Fruit fly (Drosophila melanogaster): ENCODE results near the gene CG8086.

The CG8086 gene

DNA sequence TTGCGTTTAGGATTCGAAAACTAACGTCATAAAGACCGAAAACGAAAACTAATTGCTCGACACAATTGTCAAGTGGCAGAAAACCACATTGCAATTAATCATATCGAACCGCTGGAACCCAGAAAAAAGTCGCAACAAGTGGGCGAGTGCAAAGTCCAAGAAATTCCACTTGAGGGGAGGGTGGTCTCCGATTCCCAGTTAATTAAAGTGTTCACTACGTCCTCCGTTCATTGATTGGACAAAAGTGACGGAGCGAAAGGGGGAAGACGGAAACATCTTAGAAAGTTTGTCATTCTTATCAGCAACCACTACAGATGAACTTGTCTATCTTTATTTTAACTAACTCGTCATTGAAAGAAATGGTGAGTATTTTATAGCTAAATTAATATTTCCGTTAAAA lies 54.7 kb downstream of the CG8086 start:
- TF ChIP-seq Ada2b (GFP tag; IDR thresholded peaks at IDR 0.05) = no peak
- peak; percentile 69 for TF ChIP-seq nom (GFP tag; optimal IDR thresholded peaks at IDR 0.05)

- TF ChIP-seq phol (tag; optimal IDR thresholded peaks at IDR 0.05) (peak; percentile 20), YL-1 (GFP tag; optimal IDR thresholded peaks at IDR 0.05) (peak; percentile 29), NC2β (GFP tag; optimal IDR thresholded peaks at IDR 0.05) (peak; percentile 5), ci (GFP tag; IDR thresholded peaks at IDR 0.05) (0 out of 3 replicates have a peak, but pooled peaks have one; percentile 17), luna (GFP tag; optimal IDR thresholded peaks at IDR 0.05) (no peak), chinmo (GFP tag; IDR thresholded peaks at IDR 0.05; ENCODE audit: partially characterized antibody) (peak; percentile 93), gro (GFP tag; optimal IDR thresholded peaks at IDR 0.05) (peak; percentile 49), knrl (GFP tag; IDR thresholded peaks at IDR 0.05; ENCODE audit: partially characterized antibody) (peak; percentile 91), Fer1 (GFP tag; optimal IDR thresholded peaks at IDR 0.05) (peak; percentile 22), CG14050 (GFP tag; IDR thresholded peaks at IDR 0.05) (no peak), Bgb (GFP tag; IDR thresholded peaks at IDR 0.05; ENCODE audit: partially characterized antibody) (peak; percentile 95), CG7786 (GFP tag; optimal IDR thresholded peaks at IDR 0.05) (peak; percentile 21), aop (GFP tag; IDR thresholded peaks at IDR 0.05) (peak; percentile 22; the same call in 1 of the 2 replicates), Dbx (GFP tag; IDR thresholded peaks at IDR 0.05) (peak; percentile 76; the same call in 2 of the 3 replicates), Hand (GFP tag; optimal IDR thresholded peaks at IDR 0.05) (no peak), vnd (GFP tag; IDR thresholded peaks at IDR 0.05; ENCODE audit: partially characterized antibody) (peak; percentile 87), Pdp1 (GFP tag; optimal IDR thresholded peaks at IDR 0.05) (peak in 1 of 2 experiments; percentile 54), crp (GFP tag; optimal IDR thresholded peaks at IDR 0.05) (peak in 1 of 2 experiments; percentile 2), MESR4 (GFP tag; optimal IDR thresholded peaks at IDR 0.05) (peak; percentile 47), CG18764 (GFP tag; optimal IDR thresholded peaks at IDR 0.05) (no peak), CG15514 (GFP tag; optimal IDR thresholded peaks at IDR 0.05) (peak; percentile 69), zen2 (GFP tag; IDR thresholded peaks at IDR 0.05; ENCODE audit: partially characterized antibody) (peak; percentile 88), lilli (GFP tag; optimal IDR thresholded peaks at IDR 0.05) (peak; percentile 44), CG13894 (tag; optimal IDR thresholded peaks at IDR 0.05) (no peak), bbx (GFP tag; IDR thresholded peaks at IDR 0.05; ENCODE audit: partially characterized antibody) (peak; percentile 94), CG6854 (GFP tag; optimal IDR thresholded peaks at IDR 0.05) (no peak), sima (GFP tag; optimal IDR thresholded peaks at IDR 0.05) (no peak), fd3F (GFP tag; optimal IDR thresholded peaks at IDR 0.05) (no peak), gcm (GFP tag; optimal IDR thresholded peaks at IDR 0.05) (no peak), al (GFP tag; IDR thresholded peaks at IDR 0.05) (no peak), B-H2 (GFP tag; optimal IDR thresholded peaks at IDR 0.05) (peak; percentile 73), HLH3B (GFP tag; IDR thresholded peaks at IDR 0.05) (no peak), MBD-R2 (GFP tag; IDR thresholded peaks at IDR 0.05) (peak; percentile 93), Max (GFP tag; optimal IDR thresholded peaks at IDR 0.05) (peak; percentile 27), CG13624 (GFP tag; optimal IDR thresholded peaks at IDR 0.05) (peak; percentile 19), gfzf (GFP tag; optimal IDR thresholded peaks at IDR 0.05) (peak; percentile 30), ken (GFP tag; IDR thresholded peaks at IDR 0.05) (no peak), Sin3A (optimal IDR thresholded peaks at IDR 0.05) (peak; percentile 61), CG34376 (GFP tag; optimal IDR thresholded peaks at IDR 0.05) (peak; percentile 24), Dll (GFP tag; IDR thresholded peaks at IDR 0.05; ENCODE audit: partially characterized antibody) (peak; percentile 96), CG4854 (GFP tag; optimal IDR thresholded peaks at IDR 0.05) (peak; percentile 2), CG14710 (tag; optimal IDR thresholded peaks at IDR 0.05) (peak; percentile 56), Scr (GFP tag; IDR thresholded peaks at IDR 0.05; ENCODE audit: partially characterized antibody) (peak; percentile 93), bab2 (GFP tag; optimal IDR thresholded peaks at IDR 0.05) (peak; percentile 1), CG11560 (tag; IDR thresholded peaks at IDR 0.05) (peak; percentile 99), CG18011 (GFP tag; optimal IDR thresholded peaks at IDR 0.05) (peak; percentile 10)
Observed at dm6 chr2L:8198757-8199156, 58.5 kb downstream of the CG8086 start, which contains the start of gene PGAP5. TSS of gene PGAP5 (plus strand) at chr2L:8198882.

All from whole organism, embryonic.